Fruit fly (Drosophila melanogaster) whole organism, pupa: ENCODE measurements around the gene rtet.

ENCODE experiments used
- CG17806 ChIP-seq: fragments of 200-800 bp; sonication (Bioruptor generic); optimal IDR thresholded peaks from 2 replicates; lab custom pipeline; 2018; ENCODE audit warnings: missing biosample characterization, mild to moderate bottlenecking, missing genetic modification characterization, moderate library complexity
- CG34367 ChIP-seq: fragments of 200-800 bp; sonication (Bioruptor generic); optimal IDR thresholded peaks from 2 replicates; lab custom pipeline; 2018; ENCODE audit warnings: missing biosample characterization, mild to moderate bottlenecking, missing genetic modification characterization
- CG4496 ChIP-seq: fragments of 200-800 bp; sonication (Bioruptor generic); IDR thresholded peaks from 3 replicates; pipeline ENCODE4 v1.3.6; 2022; ENCODE audit warnings: missing biosample characterization, missing genetic modification characterization
- gl ChIP-seq: fragments of 200-800 bp; sonication (Bioruptor generic); optimal IDR thresholded peaks from 2 replicates; lab custom pipeline; 2018; ENCODE audit warnings: missing biosample characterization, mild to moderate bottlenecking, missing genetic modification characterization

DNA sequence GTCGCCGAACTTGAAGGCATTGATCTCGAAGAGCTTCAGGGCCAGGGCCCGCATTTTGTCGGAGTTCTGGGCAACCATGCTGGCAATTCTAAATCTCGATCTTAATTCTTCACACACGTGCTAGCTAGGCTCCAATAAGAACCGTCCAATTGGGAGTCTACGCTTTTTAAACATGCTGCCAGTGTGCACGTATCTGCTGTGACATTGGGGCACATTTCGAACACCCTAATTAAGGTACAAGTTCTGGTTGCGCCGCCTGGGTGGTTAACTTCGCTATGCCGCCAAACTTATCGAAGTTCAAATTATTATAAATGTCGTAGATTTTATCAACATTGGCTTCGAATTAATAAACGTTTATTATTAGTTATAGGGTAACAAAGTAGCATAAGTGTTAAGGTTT, 35.1 kb upstream of the rtet start, which contains the start of gene r-l:
- TF ChIP-seq gl (tag; lab: Kevin White, UChicago) (no peak), CG34367 (no peak), CG4496 (GFP tag; lab: Robert Waterston, UW) (no peak), CG17806 (tag; lab: Kevin White, UChicago) (no peak)
